Worm (Caenorhabditis elegans) whole organism, L4/young adult: Measurements from ENCODE around the gene F45E1.4.

Source experiments
- W03F9.2 ChIP-seq: fragments of 150-350 bp; optimal IDR thresholded peaks from 2 replicates; lab custom pipeline; 2014; ENCODE audit warnings: missing biosample characterization, missing genetic modification characterization
- dao-5 ChIP-seq: sonication (generic microtip); optimal IDR thresholded peaks from 2 replicates; lab custom pipeline; 2016; ENCODE audit warnings: missing genotype, missing genetic modification characterization, moderate library complexity, missing compliant biosample characterization

ce11 chrX:7985495-7986029, at the start of gene F45E1.4:
- TF ChIP-seq dao-5 (tag; lab: Kevin White, UChicago) (no peak), W03F9.2 (no peak)
